Worm (Caenorhabditis elegans): ENCODE results near the gene scd-1.

DNA sequence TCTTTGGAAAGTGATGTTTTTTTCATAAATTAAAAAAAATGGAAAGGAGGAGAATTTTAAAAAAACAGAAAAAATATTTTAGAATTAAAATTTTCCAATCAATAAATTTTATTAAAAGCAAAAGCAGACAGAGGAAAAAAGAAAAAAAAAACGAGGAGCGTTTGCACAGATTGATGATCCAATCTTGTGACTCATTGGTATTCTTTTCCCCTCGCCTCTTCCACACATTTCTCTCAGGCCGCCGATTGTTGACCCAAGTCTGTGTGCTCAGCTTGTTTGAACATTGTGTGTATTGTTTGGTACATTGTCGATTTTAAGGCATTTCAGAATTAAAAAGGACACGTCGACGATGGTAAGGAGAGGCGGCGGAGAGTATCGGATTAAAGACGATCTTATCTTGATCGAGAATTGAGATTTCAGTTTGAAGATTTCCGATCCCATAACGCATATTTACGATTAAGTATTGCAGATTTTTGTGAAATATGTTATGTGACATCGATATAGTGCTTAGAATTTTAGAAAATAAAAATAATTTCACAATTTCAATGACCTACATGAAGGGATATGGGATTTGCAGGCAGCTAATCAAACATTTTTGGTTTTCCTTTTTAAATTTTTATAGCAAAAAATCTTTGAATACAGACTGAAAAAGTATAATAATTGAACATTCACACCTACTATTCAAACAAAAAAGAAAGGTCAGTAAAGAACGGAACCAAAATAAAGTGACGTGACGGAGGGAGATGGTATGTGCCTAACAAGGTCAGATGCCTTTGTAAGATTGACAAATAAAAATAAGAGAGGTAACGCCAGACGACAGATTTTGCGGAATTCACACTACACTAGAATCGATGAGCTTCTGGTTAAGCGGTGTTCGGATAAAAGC is 9.8 kb downstream of the scd-1 start:
- TF ChIP-seq lin-11 (tag; optimal IDR thresholded peaks at IDR 0.05) = no peak
- no peak for TF ChIP-seq ceh-2 (tag; optimal IDR thresholded peaks at IDR 0.05)
- no peak for TF ChIP-seq T23F11.4 (GFP tag; optimal IDR thresholded peaks at IDR 0.05)
- no peak for TF ChIP-seq odd-2 (tag; optimal IDR thresholded peaks at IDR 0.05)
- TF ChIP-seq unc-86 (tag; optimal IDR thresholded peaks at IDR 0.05) = no peak
- TF ChIP-seq Y22D7AL.16 (tag; optimal IDR thresholded peaks at IDR 0.05) = no peak
- TF ChIP-seq madf-2 (tag; optimal IDR thresholded peaks at IDR 0.05) = no peak
- no peak for TF ChIP-seq pha-4 (tag; optimal IDR thresholded peaks at IDR 0.05)
- no peak for TF ChIP-seq hlh-8 (tag; optimal IDR thresholded peaks at IDR 0.05)
- no peak for TF ChIP-seq che-1 (tag; optimal IDR thresholded peaks at IDR 0.05)
- no peak for TF ChIP-seq eyg-1 (tag; optimal IDR thresholded peaks at IDR 0.05)
- no peak for TF ChIP-seq fkh-10 (GFP tag; optimal IDR thresholded peaks at IDR 0.05)
- TF ChIP-seq ztf-16 (tag; optimal IDR thresholded peaks at IDR 0.05) = no peak
